Worm (Caenorhabditis elegans): ENCODE results near the gene E02A10.4.
A peak's percentile ranks its signal among the peaks of the same experiment; 100 is the strongest.

E02A10.4 gene

DNA sequence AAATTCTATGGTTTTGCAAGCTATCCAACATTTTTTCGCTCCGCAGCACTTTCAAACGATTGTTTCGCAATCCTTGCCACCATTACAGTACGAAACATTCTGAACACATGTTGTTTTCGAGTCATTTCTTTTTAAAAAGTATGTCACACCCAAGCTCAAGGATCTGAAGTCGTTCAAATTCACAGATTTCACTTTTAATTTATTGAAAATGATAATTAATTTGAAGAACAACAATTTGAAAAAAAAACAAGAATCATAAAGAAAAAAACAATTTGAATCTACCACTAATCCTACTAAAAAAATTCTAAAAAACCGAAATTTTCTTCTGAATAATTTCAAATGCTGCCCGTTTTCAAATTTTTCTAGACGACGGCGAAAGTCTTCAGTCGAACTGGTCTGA lies 24.6 kb upstream of the E02A10.4 start, which contains the start of gene C14C10.2:
Gene C14C10.2 (minus strand): TSS at position 101 of the 400 bp plus-strand sequence.
- TF ChIP-seq aly-2 (tag; optimal IDR thresholded peaks at IDR 0.05) (peak; percentile 26), egl-13 (tag; optimal IDR thresholded peaks at IDR 0.05) (no peak)

DNA sequence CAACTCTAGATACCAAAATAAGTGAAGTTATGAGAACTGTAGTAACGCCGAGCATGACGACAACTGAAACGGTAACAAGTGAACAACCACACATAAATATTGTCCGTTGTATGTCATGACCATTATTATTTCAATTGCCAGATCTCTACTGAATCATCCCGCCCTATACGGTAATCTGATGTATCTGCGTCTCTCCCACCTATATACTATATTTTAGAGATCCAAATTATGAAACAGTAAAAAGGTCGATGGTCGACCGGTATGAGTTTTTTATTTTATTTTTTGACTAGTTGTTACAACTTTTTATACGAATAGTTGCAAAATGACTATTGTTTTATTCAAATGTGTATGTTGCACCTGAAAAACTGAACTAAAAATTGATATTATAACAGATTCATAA lies 22.9 kb upstream of the E02A10.4 start, which contains the start of gene ttr-43:
Gene ttr-43 (minus strand): TSS at position 101 of the 400 bp plus-strand sequence.
- no peak for TF ChIP-seq nhr-28 (tag; optimal IDR thresholded peaks at IDR 0.05)
- no peak for TF ChIP-seq ama-1 (optimal IDR thresholded peaks at IDR 0.05)
- no peak for TF ChIP-seq mef-2 (tag; optimal IDR thresholded peaks at IDR 0.05)
- no peak for TF ChIP-seq snu-23 (GFP tag; optimal IDR thresholded peaks at IDR 0.05)
- no peak for TF ChIP-seq mep-1 (tag; optimal IDR thresholded peaks at IDR 0.05)
- no peak for TF ChIP-seq C34B4.2 (tag; optimal IDR thresholded peaks at IDR 0.05)

DNA sequence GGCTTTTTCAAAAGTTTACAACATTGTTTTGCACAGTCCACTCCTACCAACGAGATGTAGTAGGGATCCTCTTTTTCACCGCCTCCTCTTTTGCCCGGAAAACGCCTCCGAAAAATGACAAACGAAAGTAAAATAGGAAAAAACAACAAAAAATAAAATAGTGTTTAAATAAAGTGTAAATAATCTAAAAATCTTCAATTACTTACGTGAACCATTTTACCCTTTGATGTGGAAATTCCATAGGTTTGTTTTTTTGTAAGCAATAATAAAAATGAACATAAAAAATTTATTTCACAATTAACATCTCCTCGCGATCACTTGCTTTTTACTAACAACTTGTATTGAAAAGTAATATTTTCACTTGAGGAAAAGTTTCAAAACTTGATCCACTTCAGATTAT lies 20.3 kb upstream of the E02A10.4 start, which contains the start of gene C14C10.1:
Gene C14C10.1 (plus strand): TSS at position 301 of the 400 bp plus-strand sequence.
- TF ChIP-seq elt-3 (tag; optimal IDR thresholded peaks at IDR 0.05) (no peak), irx-1 (tag; optimal IDR thresholded peaks at IDR 0.05) (no peak), elt-2 (tag; optimal IDR thresholded peaks at IDR 0.05) (no peak)

DNA sequence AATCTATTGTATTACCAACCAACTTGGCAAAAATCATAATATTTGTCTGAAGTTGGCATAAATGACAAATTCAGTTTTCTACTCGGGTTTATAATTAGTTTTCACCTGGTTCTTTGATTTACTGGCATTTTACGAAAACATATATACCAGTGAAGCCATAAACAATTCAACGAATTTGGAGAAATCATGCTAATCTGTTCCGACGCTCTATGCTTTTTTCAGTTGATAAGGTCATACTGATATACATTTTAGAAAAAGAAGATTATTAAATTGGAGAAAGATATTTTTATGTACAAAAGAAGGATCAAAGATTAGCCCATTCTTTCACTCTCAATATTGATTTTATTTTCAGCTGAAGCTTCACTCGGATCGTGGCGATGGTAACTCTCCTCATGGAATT lies 19.0 kb upstream of the E02A10.4 start:
- no peak for TF ChIP-seq C04F5.9 (tag; optimal IDR thresholded peaks at IDR 0.05)
- no peak for TF ChIP-seq grh-1 (GFP tag; IDR thresholded peaks at IDR 0.05)
- TF ChIP-seq ztf-4 (tag; optimal IDR thresholded peaks at IDR 0.05): no peak
- no peak for TF ChIP-seq elt-3 (tag; optimal IDR thresholded peaks at IDR 0.05)
- no peak for TF ChIP-seq unc-86 (tag; optimal IDR thresholded peaks at IDR 0.05)
- TF ChIP-seq lin-14 (GFP tag; optimal IDR thresholded peaks at IDR 0.05): no peak
- TF ChIP-seq dsc-1 (tag; optimal IDR thresholded peaks at IDR 0.05): peak; percentile 76
- TF ChIP-seq nhr-71 (tag; optimal IDR thresholded peaks at IDR 0.05): no peak
- no peak for TF ChIP-seq nhr-85 (tag)
- no peak for TF ChIP-seq aha-1 (tag; optimal IDR thresholded peaks at IDR 0.05)
- no peak for TF ChIP-seq Y116A8C.19 (tag; optimal IDR thresholded peaks at IDR 0.05; ENCODE audit: borderline replicate concordance)
- no peak for TF ChIP-seq F16B12.6 (tag; optimal IDR thresholded peaks at IDR 0.05)
- no peak for TF ChIP-seq skn-1 (tag; optimal IDR thresholded peaks at IDR 0.05)
- no peak for TF ChIP-seq nhr-47 (tag; optimal IDR thresholded peaks at IDR 0.05)
- no peak for TF ChIP-seq ceh-88 (GFP tag; IDR thresholded peaks at IDR 0.05)
- TF ChIP-seq pax-3 (tag; optimal IDR thresholded peaks at IDR 0.05): peak; percentile 79
- no peak for TF ChIP-seq unc-98 (GFP tag; IDR thresholded peaks at IDR 0.05)
- no peak for TF ChIP-seq snu-23 (GFP tag; optimal IDR thresholded peaks at IDR 0.05)
- no peak for TF ChIP-seq irx-1 (tag; optimal IDR thresholded peaks at IDR 0.05)
- no peak for TF ChIP-seq nhr-20 (tag; optimal IDR thresholded peaks at IDR 0.05)
- TF ChIP-seq unc-130 (tag; optimal IDR thresholded peaks at IDR 0.05): no peak
- peak; percentile 42 for TF ChIP-seq fkh-8 (tag; optimal IDR thresholded peaks at IDR 0.05)

DNA sequence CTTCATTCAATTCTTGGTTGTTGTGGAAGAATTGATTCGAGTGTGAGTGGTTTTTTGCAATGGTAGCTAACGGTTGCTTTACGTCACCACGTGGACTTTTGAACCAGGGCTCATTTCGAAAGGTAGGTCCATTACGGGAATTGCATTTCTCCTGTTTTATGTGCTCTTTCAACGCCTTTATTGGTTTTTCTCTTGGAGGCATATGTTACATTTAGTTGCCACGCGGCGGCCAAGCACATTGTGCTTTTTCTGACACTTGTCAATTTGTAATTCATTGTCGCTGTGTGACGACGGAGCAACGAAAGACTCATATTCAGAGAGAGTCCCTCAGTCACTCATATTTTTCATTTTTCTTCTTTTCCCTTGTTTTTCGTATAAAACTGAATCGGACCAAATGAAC lies 17.0 kb upstream of the E02A10.4 start:
- TF ChIP-seq pax-3 (tag; optimal IDR thresholded peaks at IDR 0.05) (peak; percentile 5), ama-1 (optimal IDR thresholded peaks at IDR 0.05) (no peak), lin-14 (GFP tag; optimal IDR thresholded peaks at IDR 0.05) (peak; percentile 34)

DNA sequence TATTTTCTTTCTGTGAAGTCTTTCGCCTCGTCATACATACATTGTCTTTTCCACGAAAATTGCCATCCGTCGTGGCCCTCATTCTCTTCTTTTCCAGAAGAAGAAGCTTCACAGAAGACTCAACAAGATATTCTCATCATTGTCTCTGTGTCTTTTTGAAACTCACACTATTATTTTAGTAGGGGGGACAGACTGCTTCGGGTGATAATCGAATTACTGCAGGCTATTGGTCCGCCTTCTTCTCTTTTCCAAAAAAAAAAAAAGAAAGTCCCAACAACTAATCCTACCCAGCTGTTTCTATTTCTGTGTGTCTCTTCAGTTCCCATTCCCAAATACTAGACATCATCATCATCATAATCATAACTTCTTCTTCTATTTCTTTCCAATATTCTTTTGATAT lies 15.7 kb upstream of the E02A10.4 start:
- peak; percentile 25 for TF ChIP-seq tbx-2 (tag; optimal IDR thresholded peaks at IDR 0.05)
- TF ChIP-seq nhr-71 (tag; optimal IDR thresholded peaks at IDR 0.05): peak; percentile 24
- TF ChIP-seq efl-1 (optimal IDR thresholded peaks at IDR 0.05): no peak
- peak in 1 of 2 experiments; percentile 20 for TF ChIP-seq efl-1 (GFP tag; optimal IDR thresholded peaks at IDR 0.05 in 1 of 2)
- TF ChIP-seq tlp-1 (tag; optimal IDR thresholded peaks at IDR 0.05): no peak
- TF ChIP-seq ets-5 (GFP tag; IDR thresholded peaks at IDR 0.05): no peak
- peak; percentile 52 for TF ChIP-seq lin-14 (GFP tag; optimal IDR thresholded peaks at IDR 0.05)

All from whole organism, L1 larva.